Fruit fly (Drosophila melanogaster) whole organism, prepupa: ENCODE results near the gene CG12971.

Experiments
- CG10669 ChIP-seq: fragments of 200-800 bp; sonication (Bioruptor generic); optimal IDR thresholded peaks from 3 replicates; lab custom pipeline; 2018; ENCODE audit warnings: missing biosample characterization, mild to moderate bottlenecking, missing genetic modification characterization, moderate library complexity
- CG11294 ChIP-seq: fragments of 200-800 bp; sonication (Bioruptor generic); IDR thresholded peaks from 2 replicates; pipeline ENCODE4 v1.3.6; 2022; ENCODE audit warnings: missing biosample characterization, missing genetic modification characterization
- CG11762 ChIP-seq: fragments of 200-800 bp; sonication (Bioruptor generic); optimal IDR thresholded peaks from 3 replicates; lab custom pipeline; 2016; ENCODE audit warnings: missing biosample characterization, missing genetic modification characterization; ENCODE audit not compliant: insufficient read depth
- CG11902 ChIP-seq: fragments of 200-800 bp; sonication (Bioruptor generic); optimal IDR thresholded peaks from 3 replicates; lab custom pipeline; 2016; ENCODE audit warnings: missing biosample characterization, missing genetic modification characterization
- CG1621 ChIP-seq: fragments of 200-800 bp; sonication (Bioruptor generic); optimal IDR thresholded peaks from 3 replicates; lab custom pipeline; 2018; ENCODE audit warnings: missing biosample characterization, mild to moderate bottlenecking, missing genetic modification characterization
- CG16779 ChIP-seq: fragments of 200-800 bp; sonication (Bioruptor generic); optimal IDR thresholded peaks from 3 replicates; lab custom pipeline; 2017; ENCODE audit warnings: missing biosample characterization, mild to moderate bottlenecking, missing genetic modification characterization
- CG3032 ChIP-seq: fragments of 200-800 bp; optimal IDR thresholded peaks from 2 replicates; lab custom pipeline; 2019; ENCODE audit warnings: missing biosample characterization, mild to moderate bottlenecking, missing genetic modification characterization, moderate library complexity
- CG31627 ChIP-seq: fragments of 200-800 bp; sonication (Bioruptor generic); optimal IDR thresholded peaks from 3 replicates; lab custom pipeline; 2016; ENCODE audit warnings: missing biosample characterization, missing genetic modification characterization
- CG32006 ChIP-seq: fragments of 200-800 bp; sonication (Bioruptor generic); optimal IDR thresholded peaks from 3 replicates; lab custom pipeline; 2017; ENCODE audit warnings: missing biosample characterization, mild to moderate bottlenecking, missing genetic modification characterization
- CG6163 ChIP-seq: fragments of 200-800 bp; sonication (Bioruptor generic); IDR thresholded peaks from 3 replicates; pipeline ENCODE4 v1.3.6; 2022; ENCODE audit warnings: missing biosample characterization, missing genetic modification characterization
- CG6276 ChIP-seq: fragments of 200-800 bp; sonication (Bioruptor generic); optimal IDR thresholded peaks from 2 replicates; lab custom pipeline; 2017; ENCODE audit warnings: missing biosample characterization, mild to moderate bottlenecking, missing genetic modification characterization
- CG7368 ChIP-seq: fragments of 200-800 bp; sonication (Bioruptor generic); optimal IDR thresholded peaks from 3 replicates; lab custom pipeline; 2016; ENCODE audit warnings: missing biosample characterization, missing genetic modification characterization
- CG8119 ChIP-seq: fragments of 200-800 bp; sonication (Bioruptor generic); IDR thresholded peaks from 3 replicates; pipeline ENCODE4 v1.3.6; 2022; ENCODE audit warnings: missing biosample characterization, missing genetic modification characterization
- CG9139 ChIP-seq: fragments of 200-800 bp; sonication (Bioruptor generic); optimal IDR thresholded peaks from 3 replicates; lab custom pipeline; 2017; ENCODE audit warnings: missing biosample characterization, mild to moderate bottlenecking, missing genetic modification characterization
- Eip75B ChIP-seq: fragments of 200-800 bp; sonication (Bioruptor generic); optimal IDR thresholded peaks from 3 replicates; lab custom pipeline; 2016; ENCODE audit warnings: missing biosample characterization, missing genetic modification characterization
- Eip78C ChIP-seq: fragments of 200-800 bp; sonication (Bioruptor generic); peaks from one replicate; lab custom pipeline; 2016; ENCODE audit warnings: missing biosample characterization, missing genetic modification characterization
- Ets21C ChIP-seq: fragments of 200-800 bp; sonication (Bioruptor generic); optimal IDR thresholded peaks from 3 replicates; lab custom pipeline; 2016; ENCODE audit warnings: missing biosample characterization, missing genetic modification characterization
- Ets96B ChIP-seq: fragments of 200-800 bp; optimal IDR thresholded peaks from 2 replicates; lab custom pipeline; 2019; ENCODE audit warnings: missing biosample characterization, mild to moderate bottlenecking, missing genetic modification characterization, moderate library complexity
- Gug ChIP-seq: fragments of 200-800 bp; sonication (Bioruptor generic); IDR thresholded peaks from 2 replicates; pipeline ENCODE4 v1.3.6; 2022; ENCODE audit warnings: missing biosample characterization, missing genetic modification characterization
- Hr4 ChIP-seq: fragments of 200-800 bp; sonication (Bioruptor generic); optimal IDR thresholded peaks from 3 replicates; lab custom pipeline; 2016; ENCODE audit warnings: missing biosample characterization, missing genetic modification characterization
- Met ChIP-seq: fragments of 200-800 bp; sonication (Bioruptor generic); optimal IDR thresholded peaks from 3 replicates; lab custom pipeline; 2016; ENCODE audit warnings: missing biosample characterization, missing genetic modification characterization
- OdsH ChIP-seq: fragments of 200-800 bp; sonication (Bioruptor generic); optimal IDR thresholded peaks from 3 replicates; lab custom pipeline; 2016; ENCODE audit warnings: missing biosample characterization, missing genetic modification characterization
- Smox ChIP-seq: fragments of 200-800 bp; sonication (Bioruptor generic); optimal IDR thresholded peaks from 3 replicates; lab custom pipeline; 2016; ENCODE audit warnings: missing biosample characterization, missing genetic modification characterization
- Sox102F ChIP-seq: fragments of 200-800 bp; sonication (Bioruptor generic); optimal IDR thresholded peaks from 2 replicates; lab custom pipeline; 2016; ENCODE audit warnings: missing biosample characterization, mild to moderate bottlenecking, missing genetic modification characterization
- Sox14 ChIP-seq: fragments of 200-800 bp; sonication (Bioruptor generic); optimal IDR thresholded peaks from 3 replicates; lab custom pipeline; 2016; ENCODE audit warnings: missing biosample characterization, missing genetic modification characterization
- Sox15 ChIP-seq: fragments of 200-800 bp; sonication (Bioruptor generic); optimal IDR thresholded peaks from 3 replicates; lab custom pipeline; 2016; ENCODE audit warnings: missing biosample characterization, missing genetic modification characterization
- acj6 ChIP-seq: fragments of 200-800 bp; sonication (Bioruptor generic); optimal IDR thresholded peaks from 3 replicates; lab custom pipeline; 2016; ENCODE audit warnings: missing biosample characterization, missing genetic modification characterization
- cyc ChIP-seq: fragments of 200-800 bp; sonication (Bioruptor generic); optimal IDR thresholded peaks from 3 replicates; lab custom pipeline; 2016; ENCODE audit warnings: missing biosample characterization, missing genetic modification characterization
- dsx ChIP-seq: fragments of 200-800 bp; optimal IDR thresholded peaks from 3 replicates; lab custom pipeline; 2019; ENCODE audit warnings: missing biosample characterization, mild to moderate bottlenecking, missing genetic modification characterization, moderate library complexity; ENCODE audit not compliant: poor library complexity, severe bottlenecking
- eg ChIP-seq: fragments of 200-800 bp; sonication (Bioruptor generic); IDR thresholded peaks from 3 replicates; pipeline ENCODE4 v1.3.6; 2022; ENCODE audit warnings: missing biosample characterization, missing genetic modification characterization
- fd59A ChIP-seq: fragments of 200-800 bp; sonication (Bioruptor generic); optimal IDR thresholded peaks from 2 replicates; lab custom pipeline; 2017; ENCODE audit warnings: missing biosample characterization, mild to moderate bottlenecking, missing genetic modification characterization, missing genetic modification reagents
- fkh ChIP-seq: fragments of 200-800 bp; sonication (Bioruptor generic); optimal IDR thresholded peaks from 3 replicates; lab custom pipeline; 2017; ENCODE audit warnings: missing biosample characterization, mild to moderate bottlenecking, missing genetic modification characterization, moderate library complexity
- lz ChIP-seq: fragments of 200-800 bp; sonication (Bioruptor generic); optimal IDR thresholded peaks from 3 replicates; lab custom pipeline; 2016; ENCODE audit warnings: missing biosample characterization, missing genetic modification characterization
- net ChIP-seq: fragments of 200-800 bp; sonication (Bioruptor generic); optimal IDR thresholded peaks from 3 replicates; lab custom pipeline; 2016; ENCODE audit warnings: missing biosample characterization, missing genetic modification characterization
- salr ChIP-seq, 2 experiments: fragments of 200-800 bp; sonication (Bioruptor generic); optimal IDR thresholded peaks; 3 replicates each; lab custom pipeline; 2016 to 2018; ENCODE audit warnings: missing biosample characterization in 2 of 2, missing genetic modification characterization in 2 of 2, mild to moderate bottlenecking in 1 of 2
- spab ChIP-seq: fragments of 200-800 bp; sonication (Bioruptor generic); optimal IDR thresholded peaks from 2 replicates; lab custom pipeline; 2017; ENCODE audit warnings: missing biosample characterization, mild to moderate bottlenecking, missing genetic modification characterization, missing genetic modification reagents
- ss ChIP-seq, 2 experiments: fragments of 200-800 bp; sonication (Bioruptor generic); optimal IDR thresholded peaks; 2 replicates in 1 of 2; 3 replicates in 1 of 2; lab custom pipeline; 2017 to 2018; ENCODE audit warnings: mild to moderate bottlenecking in 2 of 2, missing biosample characterization in 2 of 2, missing genetic modification characterization in 2 of 2, moderate library complexity in 1 of 2
- svp ChIP-seq: fragments of 200-800 bp; sonication (Bioruptor generic); peaks from one replicate; lab custom pipeline; 2016; ENCODE audit warnings: missing biosample characterization, missing genetic modification characterization
- vri ChIP-seq: fragments of 200-800 bp; sonication (Bioruptor generic); optimal IDR thresholded peaks from 3 replicates; lab custom pipeline; 2016; ENCODE audit warnings: missing biosample characterization, mild to moderate bottlenecking, missing genetic modification characterization

CG12971 gene

dm6 chr3L:21356395-21356794 is at the start of gene CG12971:
Gene CG12971, minus strand, starts transcription at chr3L:21356495.
- no peak for TF ChIP-seq CG10669 (GFP tag; lab: Kevin White, UChicago)
- TF ChIP-seq fd59A (GFP tag; lab: Kevin White, UChicago), result no peak
- TF ChIP-seq fkh (GFP tag; lab: Kevin White, UChicago), result no peak
- TF ChIP-seq Eip75B (GFP tag; lab: Kevin White, UChicago), result no peak
- no peak for TF ChIP-seq CG6276 (GFP tag; lab: Kevin White, UChicago)
- no peak for TF ChIP-seq Eip78C (GFP tag; lab: Kevin White, UChicago)
- TF ChIP-seq CG6163 (GFP tag; lab: Robert Waterston, UW), result no peak
- TF ChIP-seq ss (GFP tag; optimal IDR thresholded peaks at IDR 0.05; lab: Kevin White, UChicago), result no peak
- TF ChIP-seq CG9139, result no peak
- TF ChIP-seq CG16779 (tag; lab: Kevin White, UChicago), result no peak

dm6 chr3L:21402552-21402951 is 46.3 kb upstream of the CG12971 start:
- TF ChIP-seq spab, result no peak
- no peak for TF ChIP-seq svp (GFP tag; lab: Kevin White, UChicago)
- TF ChIP-seq fkh (GFP tag; lab: Kevin White, UChicago), result no peak
- no peak for TF ChIP-seq Sox102F (GFP tag; lab: Kevin White, UChicago)
- no peak for TF ChIP-seq Sox15 (GFP tag; lab: Kevin White, UChicago)
- TF ChIP-seq CG6163 (GFP tag; lab: Robert Waterston, UW), result no peak
- TF ChIP-seq Hr4, result no peak
- no peak for TF ChIP-seq Eip78C (GFP tag; lab: Kevin White, UChicago)
- TF ChIP-seq CG8119 (GFP tag; lab: Robert Waterston, UW), result no peak
- no peak for TF ChIP-seq OdsH (GFP tag; lab: Kevin White, UChicago)
- no peak for TF ChIP-seq net (GFP tag; lab: Kevin White, UChicago)

- TF ChIP-seq cyc (no peak), CG32006 (GFP tag; lab: Kevin White, UChicago) (peak; percentile 35), salr (GFP tag; optimal IDR thresholded peaks at IDR 0.05; lab: Kevin White, UChicago) (no peak)
Observed at dm6 chr3L:21400206-21400605, 43.9 kb upstream of the CG12971 start.

- TF ChIP-seq CG6163 (GFP tag; lab: Robert Waterston, UW) (no peak), CG31627 (GFP tag; lab: Kevin White, UChicago) (no peak), Ets96B (tag; lab: Kevin White, UChicago) (no peak), salr (GFP tag; optimal IDR thresholded peaks at IDR 0.05; lab: Kevin White, UChicago) (no peak), ss (GFP tag; optimal IDR thresholded peaks at IDR 0.05; lab: Kevin White, UChicago) (no peak), CG11762 (GFP tag; lab: Kevin White, UChicago) (no peak), CG3032 (tag; lab: Kevin White, UChicago) (no peak), fkh (GFP tag; lab: Kevin White, UChicago) (no peak), Sox15 (GFP tag; lab: Kevin White, UChicago) (no peak), CG11902 (GFP tag; lab: Kevin White, UChicago) (no peak), net (GFP tag; lab: Kevin White, UChicago) (no peak), acj6 (GFP tag; lab: Kevin White, UChicago) (no peak), CG8119 (GFP tag; lab: Robert Waterston, UW) (no peak), CG1621 (tag; lab: Kevin White, UChicago) (no peak), CG11294 (GFP tag; lab: Robert Waterston, UW) (no peak)
Observed at dm6 chr3L:21398156-21398555, 41.9 kb upstream of the CG12971 start.

dm6 chr3L:21390431-21390830 is 34.1 kb upstream of the CG12971 start:
- TF ChIP-seq Met, result no peak
- TF ChIP-seq CG7368 (GFP tag; lab: Kevin White, UChicago), result no peak
- no peak for TF ChIP-seq dsx (GFP tag; lab: Kevin White, UChicago)
- no peak for TF ChIP-seq salr (GFP tag; optimal IDR thresholded peaks at IDR 0.05; lab: Kevin White, UChicago)
- TF ChIP-seq Sox14 (GFP tag; lab: Kevin White, UChicago), result no peak
- TF ChIP-seq vri (GFP tag; lab: Kevin White, UChicago), result no peak
- no peak for TF ChIP-seq lz (GFP tag; lab: Kevin White, UChicago)
- no peak for TF ChIP-seq spab
- no peak for TF ChIP-seq Ets21C (GFP tag; lab: Kevin White, UChicago)
- TF ChIP-seq Gug (GFP tag; lab: Robert Waterston, UW), result no peak
- no peak for TF ChIP-seq Smox (GFP tag; lab: Kevin White, UChicago)
- TF ChIP-seq eg (GFP tag; lab: Robert Waterston, UW), result no peak
